Worm (Caenorhabditis elegans) whole organism, L2 larva: ENCODE results near the gene cwf-19L2.

ENCODE experiments used
- F13H6.1 ChIP-seq: sonication (generic microtip); optimal IDR thresholded peaks from 2 replicates; lab custom pipeline; 2016; ENCODE audit warnings: missing genetic modification characterization, missing compliant biosample characterization
- aly-2 ChIP-seq: fragments of 150-350 bp; optimal IDR thresholded peaks from 2 replicates; lab custom pipeline; 2014; ENCODE audit warnings: missing biosample characterization, missing genetic modification characterization
- ama-1 ChIP-seq: fragments of 150-350 bp; optimal IDR thresholded peaks from 2 replicates; lab custom pipeline; 2018; ENCODE audit warnings: inconsistent platforms
- blmp-1 ChIP-seq: sonication (generic microtip); optimal IDR thresholded peaks from 2 replicates; lab custom pipeline; 2017; ENCODE audit warnings: missing genetic modification characterization, mild to moderate bottlenecking, missing compliant biosample characterization, antibody characterized with exemption, moderate library complexity; ENCODE audit not compliant: insufficient read depth
- ceh-82 ChIP-seq: fragments of 150-350 bp; optimal IDR thresholded peaks from 2 replicates; lab custom pipeline; 2014; ENCODE audit warnings: missing biosample characterization, missing genetic modification characterization
- crh-2 ChIP-seq: sonication (generic microtip); optimal IDR thresholded peaks from 2 replicates; lab custom pipeline; 2017; ENCODE audit warnings: missing biosample characterization, missing genetic modification characterization
- egl-27 ChIP-seq: sonication (generic microtip); optimal IDR thresholded peaks from 3 replicates; lab custom pipeline; 2017; ENCODE audit warnings: missing biosample characterization, missing genetic modification reagents, missing genetic modification characterization
- elt-1 ChIP-seq: fragments of 150-350 bp; optimal IDR thresholded peaks from 2 replicates; lab custom pipeline; 2014; ENCODE audit warnings: missing biosample characterization, missing genetic modification characterization
- fos-1 ChIP-seq: fragments of 150-350 bp; optimal IDR thresholded peaks from 2 replicates; lab custom pipeline; 2014; ENCODE audit warnings: missing biosample characterization, missing genetic modification characterization
- lin-11 ChIP-seq: fragments of 150-350 bp; sonication (generic microtip); optimal IDR thresholded peaks from 2 replicates; lab custom pipeline; 2014; ENCODE audit warnings: missing biosample characterization, missing genetic modification characterization, inconsistent platforms, mixed read lengths
- lsy-2 ChIP-seq, 2 experiments: fragments of 150-350 bp in 1 of 2; sonication (generic microtip) in 1 of 2; optimal IDR thresholded peaks; 2 replicates each; lab custom pipeline; 2014 to 2017; ENCODE audit warnings: missing biosample characterization in 2 of 2, missing genetic modification characterization in 2 of 2
- mbf-1 ChIP-seq: sonication (generic microtip); optimal IDR thresholded peaks from 2 replicates; lab custom pipeline; 2017; ENCODE audit warnings: missing biosample characterization, missing genetic modification characterization
- nhr-10 ChIP-seq: sonication (generic microtip); optimal IDR thresholded peaks from 2 replicates; lab custom pipeline; 2017; ENCODE audit warnings: missing biosample characterization, missing genetic modification characterization
- nhr-11 ChIP-seq: fragments of 150-350 bp; optimal IDR thresholded peaks from 2 replicates; lab custom pipeline; 2014; ENCODE audit warnings: missing biosample characterization, missing genetic modification characterization
- nhr-129 ChIP-seq: fragments of 150-350 bp; optimal IDR thresholded peaks from 2 replicates; lab custom pipeline; 2014; ENCODE audit warnings: missing biosample characterization, missing genetic modification characterization
- nhr-21 ChIP-seq: fragments of 150-350 bp; optimal IDR thresholded peaks from 2 replicates; lab custom pipeline; 2014; ENCODE audit warnings: missing biosample characterization, missing genetic modification characterization
- nhr-237 ChIP-seq: fragments of 150-350 bp; optimal IDR thresholded peaks from 2 replicates; lab custom pipeline; 2014; ENCODE audit warnings: missing biosample characterization, missing genetic modification characterization
- nhr-25 ChIP-seq: fragments of 150-350 bp; sonication (generic microtip); optimal IDR thresholded peaks from 3 replicates; lab custom pipeline; 2014; ENCODE audit warnings: missing biosample characterization, missing genetic modification characterization
- peb-1 ChIP-seq: fragments of 150-350 bp; optimal IDR thresholded peaks from 2 replicates; lab custom pipeline; 2014; ENCODE audit warnings: missing biosample characterization, missing genetic modification characterization
- sem-4 ChIP-seq: fragments of 150-350 bp; optimal IDR thresholded peaks from 2 replicates; lab custom pipeline; 2014; ENCODE audit warnings: missing biosample characterization, missing genetic modification reagents, missing genetic modification characterization
- skn-1 ChIP-seq: sonication (generic microtip); optimal IDR thresholded peaks from 2 replicates; lab custom pipeline; 2017; ENCODE audit warnings: missing biosample characterization, missing genetic modification characterization
- sma-3 ChIP-seq: sonication (generic microtip); optimal IDR thresholded peaks from 2 replicates; lab custom pipeline; 2016; ENCODE audit warnings: missing genetic modification reagents, missing genetic modification characterization, missing compliant biosample characterization
- sma-9 ChIP-seq, 2 experiments: fragments of 150-350 bp in 1 of 2; sonication (generic microtip) in 1 of 2; optimal IDR thresholded peaks; 2 replicates each; lab custom pipeline; 2014 to 2016; ENCODE audit warnings: missing genetic modification characterization in 2 of 2, mild to moderate bottlenecking in 1 of 2, missing biosample characterization in 1 of 2, missing compliant biosample characterization in 1 of 2, missing genetic modification reagents in 1 of 2, moderate library complexity in 1 of 2
- snpc-4 ChIP-seq: fragments of 150-350 bp; optimal IDR thresholded peaks from 2 replicates; lab custom pipeline; 2014; ENCODE audit warnings: missing biosample characterization, missing genetic modification characterization
- unc-62 ChIP-seq: fragments of 150-350 bp; optimal IDR thresholded peaks from 2 replicates; lab custom pipeline; 2014; ENCODE audit warnings: missing biosample characterization, missing genetic modification reagents, missing genetic modification characterization

The cwf-19L2 gene

DNA sequence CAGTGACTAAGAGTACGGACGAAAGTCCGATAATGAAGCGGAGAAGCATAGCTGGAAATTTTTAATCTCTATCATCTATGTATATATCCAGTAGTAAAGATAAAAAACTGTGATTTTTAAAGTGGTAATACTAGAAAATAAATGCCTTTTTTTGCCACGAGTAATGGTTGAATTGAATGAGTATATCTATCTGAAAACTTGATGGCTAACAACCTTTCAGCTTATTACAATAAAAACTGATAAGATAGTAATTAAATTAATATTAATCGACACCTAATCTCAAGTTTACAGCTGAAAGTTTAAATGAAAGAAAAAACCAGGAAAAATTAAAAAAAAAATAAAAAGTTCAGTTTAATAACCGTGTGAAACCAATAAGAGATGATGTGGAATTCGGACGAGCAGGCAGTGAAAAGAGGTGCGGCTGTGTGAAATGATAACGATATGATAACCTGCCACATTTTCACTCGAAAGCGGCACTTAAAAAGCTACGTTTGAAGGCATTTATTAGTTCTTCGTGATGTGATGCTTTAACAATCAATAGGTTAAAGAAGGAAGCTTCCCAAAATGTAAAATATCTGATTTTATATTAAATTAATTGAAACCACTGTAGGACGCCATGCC is 21.6 kb downstream of the cwf-19L2 start, which contains the start of gene nspg-6:
nspg-6 (minus strand) TSS at position 51 of the 621 bp plus-strand sequence.
- TF ChIP-seq blmp-1 (tag; lab: Kevin White, UChicago): no peak
- no peak for TF ChIP-seq egl-27 (tag; lab: Kevin White, UChicago)
- TF ChIP-seq fos-1: peak; percentile 87
- TF ChIP-seq sem-4: no peak
- TF ChIP-seq lin-11 (tag; lab: Kevin White, UChicago): no peak
- TF ChIP-seq aly-2 (tag; lab: Kevin White, UChicago): no peak
- no peak for TF ChIP-seq elt-1
- TF ChIP-seq mbf-1 (tag; lab: Kevin White, UChicago): no peak
- no peak for TF ChIP-seq sma-9 (GFP tag; optimal IDR thresholded peaks at IDR 0.05; lab: Kevin White, UChicago)
- TF ChIP-seq sma-9 (tag; optimal IDR thresholded peaks at IDR 0.05; lab: Kevin White, UChicago): no peak
- no peak for TF ChIP-seq nhr-10 (tag; lab: Kevin White, UChicago)
- TF ChIP-seq crh-2 (tag; lab: Kevin White, UChicago): peak; percentile 65
- TF ChIP-seq nhr-21 (tag; lab: Kevin White, UChicago): no peak

- TF ChIP-seq nhr-129 (tag; lab: Kevin White, UChicago) (no peak), fos-1 (peak; percentile 38), sma-3 (GFP tag; lab: Kevin White, UChicago) (no peak), nhr-21 (tag; lab: Kevin White, UChicago) (no peak), crh-2 (tag; lab: Kevin White, UChicago) (peak; percentile 18), unc-62 (GFP tag; lab: Kevin White, UChicago) (no peak), nhr-237 (tag; lab: Kevin White, UChicago) (no peak)
- TF ChIP-seq, all 48 proteins: peak for 2
Measured at ce11 chrIII:7317354-7317753, 23.9 kb downstream of the cwf-19L2 start.

DNA sequence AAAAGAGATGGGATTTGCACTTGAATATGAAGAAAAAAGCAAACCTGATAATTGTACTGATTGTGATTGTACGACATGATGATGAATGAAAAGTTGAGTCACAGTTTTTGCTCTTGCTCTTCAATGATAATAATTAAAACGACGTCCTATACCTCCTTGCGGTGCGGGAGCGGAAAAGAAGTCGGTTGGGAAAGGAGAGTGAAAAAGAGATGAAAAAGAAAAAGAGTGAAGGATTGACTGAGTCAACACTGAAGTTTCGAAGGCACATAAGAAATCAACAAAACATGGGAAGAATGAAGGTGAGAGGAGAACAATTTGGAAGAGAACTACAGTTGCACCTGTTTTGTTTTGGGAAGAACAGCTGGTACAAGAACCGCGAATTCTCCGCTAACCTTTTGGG is 26.0 kb downstream of the cwf-19L2 start, which contains the start of gene F56C9.8:
F56C9.8 (minus strand) TSS at position 120 of the 400 bp plus-strand sequence.
- no peak for TF ChIP-seq sma-9 (GFP tag; optimal IDR thresholded peaks at IDR 0.05; lab: Kevin White, UChicago)
- no peak for TF ChIP-seq sma-9 (tag; optimal IDR thresholded peaks at IDR 0.05; lab: Kevin White, UChicago)
- peak; percentile 70 for TF ChIP-seq fos-1
- TF ChIP-seq nhr-129 (tag; lab: Kevin White, UChicago): peak; percentile 9
- no peak for TF ChIP-seq snpc-4 (tag; lab: Kevin White, UChicago)

- TF ChIP-seq nhr-129 (tag; lab: Kevin White, UChicago) (peak; percentile 41), sma-9 (GFP tag; optimal IDR thresholded peaks at IDR 0.05; lab: Kevin White, UChicago) (peak; percentile 35), sma-9 (tag; optimal IDR thresholded peaks at IDR 0.05; lab: Kevin White, UChicago) (no peak), nhr-11 (tag; lab: Kevin White, UChicago) (no peak), F13H6.1 (tag; lab: Kevin White, UChicago) (peak; percentile 66), crh-2 (tag; lab: Kevin White, UChicago) (peak; percentile 11), fos-1 (peak; percentile 8), ceh-82 (tag; lab: Kevin White, UChicago) (no peak)
Measured at ce11 chrIII:7322018-7322417, 28.6 kb downstream of the cwf-19L2 start.

DNA sequence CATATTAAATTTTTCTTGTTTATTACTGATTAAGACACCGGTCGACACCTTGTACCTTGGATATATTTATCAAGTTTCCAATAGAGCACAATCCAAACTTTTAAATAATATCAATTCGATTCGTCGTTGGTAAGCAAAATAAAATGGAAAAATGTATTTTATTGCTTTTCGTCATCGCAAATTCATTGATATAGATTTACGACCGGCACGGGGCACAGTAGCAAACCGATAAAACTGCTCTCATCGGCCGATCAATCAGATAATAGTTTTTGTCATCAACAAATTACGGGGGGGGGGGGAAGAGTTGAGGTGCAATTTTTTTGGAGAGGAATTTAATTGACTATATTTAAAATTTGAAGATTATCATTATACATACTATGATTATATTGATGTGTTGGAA is 29.9 kb downstream of the cwf-19L2 start:
- TF ChIP-seq peb-1 (tag; lab: Kevin White, UChicago): no peak
- no peak for TF ChIP-seq skn-1
- no peak for TF ChIP-seq egl-27 (tag; lab: Kevin White, UChicago)
- TF ChIP-seq fos-1: peak; percentile 57
- TF ChIP-seq snpc-4 (tag; lab: Kevin White, UChicago): no peak

ce11 chrIII:7329155-7329732 is 35.8 kb downstream of the cwf-19L2 start, which contains the start of gene lab-2:
Gene lab-2, minus strand, starts transcription at chrIII:7329607.
- TF ChIP-seq nhr-21 (tag; lab: Kevin White, UChicago): peak; percentile 30
- TF ChIP-seq unc-62 (GFP tag; lab: Kevin White, UChicago): no peak
- peak; percentile 48 for TF ChIP-seq nhr-25
- no peak for TF ChIP-seq ceh-82 (tag; lab: Kevin White, UChicago)
- TF ChIP-seq nhr-129 (tag; lab: Kevin White, UChicago): no peak
- TF ChIP-seq crh-2 (tag; lab: Kevin White, UChicago): peak; percentile 26
- peak; percentile 36 for TF ChIP-seq ama-1
- TF ChIP-seq lsy-2 (tag; optimal IDR thresholded peaks at IDR 0.05; lab: Kevin White, UChicago): peak in 1 of 2 experiments; percentile 29
